Worm (Caenorhabditis elegans) whole organism, early embryonic: Measurements from ENCODE around the gene aqp-3.

Experiments used
- B0310.2 ChIP-seq: sonication (generic microtip); optimal IDR thresholded peaks from 2 replicates; lab custom pipeline; 2016; ENCODE audit warnings: mild to moderate bottlenecking, missing genetic modification characterization, missing compliant biosample characterization
- F13C5.2 ChIP-seq: sonication (generic microtip); optimal IDR thresholded peaks from 2 replicates; lab custom pipeline; 2017; ENCODE audit warnings: mild to moderate bottlenecking, missing genetic modification characterization, inconsistent platforms, missing compliant biosample characterization
- aly-1 ChIP-seq: sonication (generic microtip); optimal IDR thresholded peaks from 2 replicates; lab custom pipeline; 2016; ENCODE audit warnings: missing genetic modification characterization, missing compliant biosample characterization
- ama-1 ChIP-seq: fragments of 150-350 bp; optimal IDR thresholded peaks from 2 replicates; lab custom pipeline; 2014
- ceh-13 ChIP-seq: fragments of 200-800 bp; sonication (Bioruptor generic); optimal IDR thresholded peaks from 2 replicates; lab custom pipeline; 2018; ENCODE audit warnings: mild to moderate bottlenecking, missing genetic modification characterization, missing compliant biosample characterization
- ceh-36 ChIP-seq: sonication (generic microtip); optimal IDR thresholded peaks from 2 replicates; lab custom pipeline; 2016; ENCODE audit warnings: missing genetic modification characterization, inconsistent platforms, missing compliant biosample characterization
- ets-7 ChIP-seq: sonication (generic microtip); optimal IDR thresholded peaks from 2 replicates; lab custom pipeline; 2016; ENCODE audit warnings: missing genotype, missing genetic modification characterization, missing compliant biosample characterization
- flt-1 ChIP-seq: fragments of 200-800 bp; sonication (Bioruptor generic); IDR thresholded peaks from 2 replicates; pipeline ENCODE4 v1.3.6; 2022; ENCODE audit warnings: missing genetic modification characterization, missing compliant biosample characterization
- hmbx-1 ChIP-seq: sonication (generic microtip); optimal IDR thresholded peaks from 2 replicates; lab custom pipeline; 2016; ENCODE audit warnings: mild to moderate bottlenecking, missing genetic modification characterization, missing compliant biosample characterization
- hmg-4 ChIP-seq: fragments of 200-800 bp; sonication (Bioruptor generic); optimal IDR thresholded peaks from 2 replicates; lab custom pipeline; 2018; ENCODE audit warnings: mild to moderate bottlenecking, missing genetic modification characterization, missing compliant biosample characterization
- hnd-1 ChIP-seq: sonication (generic microtip); optimal IDR thresholded peaks from 2 replicates; lab custom pipeline; 2016; ENCODE audit warnings: missing genetic modification characterization, missing compliant biosample characterization
- pes-1 ChIP-seq: fragments of 200-800 bp; sonication (Bioruptor generic); IDR thresholded peaks from 2 replicates; pipeline ENCODE4 v1.3.6; 2022; ENCODE audit warnings: missing genetic modification reagents, missing genetic modification characterization, missing compliant biosample characterization
- scrt-1 ChIP-seq: fragments of 200-800 bp; sonication (Bioruptor generic); IDR thresholded peaks from 2 replicates; pipeline ENCODE4 v1.3.6; 2022; ENCODE audit warnings: missing genetic modification characterization, missing compliant biosample characterization
- sea-1 ChIP-seq: fragments of 200-800 bp; sonication (Bioruptor generic); conservative IDR thresholded peaks from 2 replicates; pipeline ENCODE4 v1.3.6; 2022; ENCODE audit warnings: missing genetic modification characterization, missing compliant biosample characterization
- tbx-11 ChIP-seq: fragments of 200-800 bp; sonication (Bioruptor generic); IDR thresholded peaks from 2 replicates; pipeline ENCODE4 v1.3.6; 2022; ENCODE audit warnings: missing genetic modification characterization, missing compliant biosample characterization
- tbx-37 ChIP-seq: fragments of 200-800 bp; sonication (Bioruptor generic); conservative IDR thresholded peaks from 2 replicates; pipeline ENCODE4 v1.3.6; 2022; ENCODE audit warnings: missing genetic modification reagents, missing genetic modification characterization, missing compliant biosample characterization
- tra-4 ChIP-seq: sonication (generic microtip); optimal IDR thresholded peaks from 2 replicates; lab custom pipeline; 2017; ENCODE audit warnings: missing genetic modification characterization, missing compliant biosample characterization

aqp-3 gene

DNA sequence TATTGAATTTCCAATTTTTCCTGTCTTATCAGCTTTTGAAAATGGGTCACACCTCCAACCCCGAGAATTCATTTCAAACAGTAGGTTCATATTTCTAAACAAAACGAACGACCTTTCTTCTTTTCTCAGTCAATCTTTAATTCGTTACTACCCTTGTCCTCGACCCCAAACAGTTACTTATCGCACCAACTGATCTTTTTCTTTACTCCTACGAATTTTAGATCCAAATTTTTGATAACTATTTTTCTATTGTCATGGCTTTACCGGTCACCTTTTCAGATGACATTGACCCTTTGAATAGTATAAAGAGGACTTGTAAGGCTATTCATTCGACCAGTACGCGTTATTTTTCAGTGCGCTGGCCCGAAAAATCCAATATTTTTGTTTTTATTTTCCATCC is 50.1 kb downstream of the aqp-3 start:
- TF ChIP-seq scrt-1 (GFP tag; lab: Robert Waterston, UW), result no peak
- TF ChIP-seq tra-4 (tag; lab: Kevin White, UChicago), result no peak
- no peak for TF ChIP-seq hmg-4
- TF ChIP-seq ceh-13 (GFP tag; lab: Kevin White, UChicago), result no peak
- TF ChIP-seq hnd-1 (tag; lab: Kevin White, UChicago), result no peak
- TF ChIP-seq tbx-11 (GFP tag; lab: Robert Waterston, UW), result no peak
- no peak for TF ChIP-seq F13C5.2 (tag; lab: Kevin White, UChicago)
- no peak for TF ChIP-seq B0310.2 (tag; lab: Kevin White, UChicago)
- TF ChIP-seq flt-1 (GFP tag; lab: Robert Waterston, UW), result no peak
- no peak for TF ChIP-seq ama-1
- TF ChIP-seq sea-1 (GFP tag; lab: Robert Waterston, UW), result no peak
- no peak for TF ChIP-seq tbx-37 (GFP tag; lab: Robert Waterston, UW)
- no peak for TF ChIP-seq aly-1 (tag; lab: Kevin White, UChicago)
- no peak for TF ChIP-seq ets-7 (tag; lab: Kevin White, UChicago)
- no peak for TF ChIP-seq pes-1 (GFP tag; lab: Robert Waterston, UW)

DNA sequence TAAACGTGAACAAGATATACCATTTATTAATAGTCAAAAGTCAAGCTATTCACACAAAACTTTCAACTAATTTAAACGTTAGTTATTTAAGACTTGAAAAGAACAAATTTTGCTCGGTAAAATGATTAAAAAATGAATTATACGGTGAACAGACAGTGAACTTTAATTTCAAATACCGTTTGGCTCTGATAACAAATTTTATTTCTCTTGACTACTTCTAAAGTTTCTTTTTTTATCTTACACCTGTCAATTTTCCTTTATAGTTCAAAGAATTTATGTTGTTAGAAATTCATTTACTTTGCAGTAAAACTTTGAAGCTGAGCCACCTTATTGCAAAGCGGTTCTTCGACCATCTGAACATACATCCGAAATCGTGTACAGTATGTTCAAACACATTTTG is 50.9 kb downstream of the aqp-3 start, which contains the start of gene ZK593.3:
ZK593.3 (plus strand) TSS at position 301 of the 400 bp plus-strand sequence.
- TF ChIP-seq ama-1 (no peak), hnd-1 (tag; lab: Kevin White, UChicago) (no peak), aly-1 (tag; lab: Kevin White, UChicago) (no peak), scrt-1 (GFP tag; lab: Robert Waterston, UW) (no peak), tra-4 (tag; lab: Kevin White, UChicago) (no peak), ceh-36 (tag; lab: Kevin White, UChicago) (no peak), pes-1 (GFP tag; lab: Robert Waterston, UW) (no peak), ceh-13 (GFP tag; lab: Kevin White, UChicago) (no peak), hmbx-1 (tag; lab: Kevin White, UChicago) (no peak), flt-1 (GFP tag; lab: Robert Waterston, UW) (no peak), tbx-37 (GFP tag; lab: Robert Waterston, UW) (no peak), F13C5.2 (tag; lab: Kevin White, UChicago) (no peak), sea-1 (GFP tag; lab: Robert Waterston, UW) (no peak)

DNA sequence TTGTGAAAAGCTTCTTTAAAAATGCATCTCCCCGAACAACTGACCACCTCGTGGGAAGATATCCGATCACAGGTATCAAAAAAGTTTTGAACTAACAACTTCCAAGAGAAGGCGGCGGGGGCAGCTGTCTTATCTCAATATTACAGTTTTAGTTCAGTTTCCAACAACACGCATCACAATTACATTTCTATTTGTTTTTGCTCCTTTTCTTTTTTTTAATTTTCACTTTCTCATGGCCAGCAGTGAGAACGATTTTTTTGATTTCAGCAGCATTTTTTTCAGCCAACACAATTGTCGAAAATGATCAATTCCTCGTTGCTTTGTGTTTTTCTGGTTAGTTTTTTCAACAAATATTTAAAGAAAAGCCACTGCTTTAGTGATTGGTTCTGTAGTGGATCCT is 53.2 kb downstream of the aqp-3 start, which contains the start of gene ZK593.2:
ZK593.2 (plus strand) TSS at position 301 of the 400 bp plus-strand sequence.
- no peak for TF ChIP-seq aly-1 (tag; lab: Kevin White, UChicago)
- no peak for TF ChIP-seq ets-7 (tag; lab: Kevin White, UChicago)
- TF ChIP-seq tra-4 (tag; lab: Kevin White, UChicago), result no peak
- TF ChIP-seq ama-1, result no peak
- TF ChIP-seq ceh-36 (tag; lab: Kevin White, UChicago), result no peak
- TF ChIP-seq ceh-13 (GFP tag; lab: Kevin White, UChicago), result no peak
- TF ChIP-seq flt-1 (GFP tag; lab: Robert Waterston, UW), result no peak
- TF ChIP-seq hmbx-1 (tag; lab: Kevin White, UChicago), result no peak
- no peak for TF ChIP-seq hnd-1 (tag; lab: Kevin White, UChicago)
- no peak for TF ChIP-seq hmg-4
- TF ChIP-seq F13C5.2 (tag; lab: Kevin White, UChicago), result no peak
- TF ChIP-seq tbx-37 (GFP tag; lab: Robert Waterston, UW), result no peak
- no peak for TF ChIP-seq pes-1 (GFP tag; lab: Robert Waterston, UW)
- no peak for TF ChIP-seq sea-1 (GFP tag; lab: Robert Waterston, UW)
